Worm (Caenorhabditis elegans) whole organism, dauer: ENCODE measurements around the gene F20A1.4.

Experiments used
- unc-62 ChIP-seq: sonication (generic microtip); optimal IDR thresholded peaks from 2 replicates; lab custom pipeline; 2017; ENCODE audit warnings: missing biosample characterization, missing genetic modification reagents, missing genetic modification characterization

The F20A1.4 gene

DNA sequence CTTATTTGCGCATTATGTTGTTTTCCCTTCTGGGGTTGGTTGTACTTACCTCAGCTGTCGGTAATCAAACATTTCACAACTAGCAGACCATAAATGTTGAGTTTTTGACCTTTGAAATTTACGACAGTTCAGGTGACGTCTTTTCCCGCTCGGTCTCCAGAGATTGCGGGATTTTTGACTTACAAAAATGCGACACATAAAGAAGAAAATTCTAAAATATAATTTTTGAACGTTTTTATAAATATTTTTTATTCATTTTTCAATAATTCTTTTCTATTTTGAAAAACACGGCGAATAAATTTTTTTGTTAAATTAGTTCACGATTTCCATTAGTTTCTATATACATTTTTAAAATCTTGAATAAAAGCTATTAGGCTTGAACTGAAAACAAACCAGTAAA, 38.9 kb downstream of the F20A1.4 start, which contains the start of gene nhr-161:
Gene nhr-161 (minus strand): TSS at position 101 of the 400 bp plus-strand sequence.
- TF ChIP-seq unc-62 (GFP tag; lab: Kevin White, UChicago), result no peak

DNA sequence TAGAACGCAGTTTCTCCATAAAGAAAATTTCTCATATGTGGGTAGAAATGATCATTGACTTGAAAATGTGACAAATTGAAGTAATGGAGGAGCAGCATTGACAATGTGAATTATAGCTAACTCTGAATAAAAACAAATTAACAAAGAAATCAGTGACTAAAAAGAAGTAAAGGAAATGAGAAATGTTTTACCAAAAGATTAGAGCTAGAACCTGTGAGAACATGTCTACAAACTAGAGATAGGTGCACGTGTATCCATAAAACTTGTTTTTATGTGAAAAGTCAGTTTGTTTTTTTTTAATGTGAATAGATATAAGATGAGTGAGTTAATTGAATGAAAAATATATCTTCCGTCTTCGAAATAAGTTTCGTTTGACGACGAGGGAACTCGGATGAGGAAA, 42.7 kb downstream of the F20A1.4 start, which contains the start of gene sre-12:
Gene sre-12 (minus strand): TSS at position 101 of the 400 bp plus-strand sequence.
- TF ChIP-seq unc-62 (GFP tag; lab: Kevin White, UChicago), result no peak

ce11 chrV:6976047-6976446, 45.6 kb downstream of the F20A1.4 start, which contains the start of gene srx-16:
srx-16 (plus strand) TSS chrV:6976347.
- TF ChIP-seq unc-62 (GFP tag; lab: Kevin White, UChicago), result no peak

ce11 chrV:6971567-6971966, 50.1 kb downstream of the F20A1.4 start, which contains the start of gene srx-59:
srx-59 (plus strand) TSS chrV:6971867.
- TF ChIP-seq unc-62 (GFP tag; lab: Kevin White, UChicago), result no peak

ce11 chrV:6969950-6970532, 51.6 kb downstream of the F20A1.4 start, which contains the start of gene ptr-15:
ptr-15 (minus strand) TSS chrV:6970000.
- no peak for TF ChIP-seq unc-62 (GFP tag; lab: Kevin White, UChicago)
